Worm (Caenorhabditis elegans): ENCODE results near the gene C28H8.2.
A peak's percentile ranks its signal among the peaks of the same experiment; 100 is the strongest.

DNA sequence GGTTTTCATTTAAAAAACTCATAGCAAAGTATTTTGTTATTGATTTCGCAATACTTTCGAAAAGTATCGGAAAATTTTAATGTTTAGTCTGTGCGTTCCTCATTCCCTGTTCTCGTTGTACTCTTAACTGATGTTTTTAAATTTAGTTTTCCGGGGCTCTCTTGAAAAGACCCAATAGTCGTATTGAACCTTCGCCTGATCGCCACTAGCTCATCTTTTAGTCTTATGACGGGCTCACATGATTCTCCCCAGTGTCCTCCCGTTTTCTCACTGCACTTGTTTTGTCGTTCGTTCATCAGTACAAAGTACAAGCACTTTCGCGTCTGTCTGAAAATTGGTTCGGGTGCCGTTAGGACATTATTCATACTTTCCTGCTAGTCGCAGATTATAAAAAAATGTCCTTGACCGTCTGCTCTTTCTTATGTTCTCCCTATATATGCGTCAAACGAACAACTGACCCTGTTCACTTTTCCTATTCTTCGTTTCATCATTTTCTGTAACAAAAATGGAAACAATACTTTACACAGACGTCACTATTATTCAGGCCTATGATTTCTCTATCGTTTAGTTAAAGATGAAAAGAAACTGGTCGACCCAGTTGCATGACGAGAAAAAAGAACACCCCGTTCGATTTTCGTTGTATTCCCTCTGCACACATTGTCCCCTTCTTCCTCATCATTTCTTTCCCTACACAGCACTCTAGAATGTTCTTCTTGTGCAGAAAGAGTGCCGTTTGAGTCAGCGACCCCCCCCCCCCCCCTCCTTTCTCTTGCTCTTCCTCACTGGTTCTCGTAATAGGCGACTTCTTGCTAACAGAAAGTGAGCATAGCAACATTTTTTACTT is 19.6 kb downstream of the C28H8.2 start, which contains the start of gene ubq-1:
- TF ChIP-seq nhr-23 (tag; optimal IDR thresholded peaks at IDR 0.05), result peak; percentile 7
- no peak for TF ChIP-seq tbx-2 (tag; optimal IDR thresholded peaks at IDR 0.05)
- peak; percentile 24 for TF ChIP-seq nfya-1 (tag; optimal IDR thresholded peaks at IDR 0.05; ENCODE audit: insufficient read depth)
- TF ChIP-seq nhr-28 (tag; optimal IDR thresholded peaks at IDR 0.05), result no peak
- TF ChIP-seq nhr-11 (tag; optimal IDR thresholded peaks at IDR 0.05), result no peak
- TF ChIP-seq ceh-16 (tag; optimal IDR thresholded peaks at IDR 0.05), result no peak
- no peak for TF ChIP-seq elt-1 (tag; optimal IDR thresholded peaks at IDR 0.05)
